Worm (Caenorhabditis elegans) whole organism, dauer: ENCODE data around the gene clec-241.

Source experiments
- unc-62 ChIP-seq: sonication (generic microtip); optimal IDR thresholded peaks from 2 replicates; lab custom pipeline; 2017; ENCODE audit warnings: missing biosample characterization, missing genetic modification reagents, missing genetic modification characterization

clec-241 gene

ce11 chrV:17005189-17005588 lies 7.9 kb downstream of the clec-241 start, which contains the start of gene srh-131:
srh-131 (plus strand) TSS chrV:17005489.
- TF ChIP-seq unc-62, result no peak

ce11 chrV:17001167-17001566 lies 12.0 kb downstream of the clec-241 start, which contains the start of gene sri-9:
sri-9 (plus strand) TSS chrV:17001467.
- TF ChIP-seq unc-62, result no peak

ce11 chrV:17000635-17001034 lies 12.5 kb downstream of the clec-241 start:
- no peak for TF ChIP-seq unc-62

ce11 chrV:17000204-17000603 lies 12.9 kb downstream of the clec-241 start, which contains the start of gene str-217:
str-217 (minus strand) TSS chrV:17000304.
- TF ChIP-seq unc-62, result no peak

ce11 chrV:16992383-16992782 lies 20.7 kb downstream of the clec-241 start:
- no peak for TF ChIP-seq unc-62

- TF ChIP-seq unc-62, result no peak
These were observed 21.4 kb downstream of the clec-241 start, which contains the start of gene srz-95 for ce11 chrV:16991734-16992133. srz-95 (plus strand) TSS chrV:16992034.

- TF ChIP-seq unc-62, result no peak
These were observed 24.5 kb downstream of the clec-241 start, which contains the start of gene Y102A5C.27 for ce11 chrV:16988614-16989013. Y102A5C.27 (minus strand) TSS chrV:16988714.

ce11 chrV:16987783-16988182 lies 25.3 kb downstream of the clec-241 start:
- no peak for TF ChIP-seq unc-62

ce11 chrV:16987035-16987434 lies 26.1 kb downstream of the clec-241 start, which contains the start of gene Y102A5C.40:
Y102A5C.40 (minus strand) TSS chrV:16987135.
- no peak for TF ChIP-seq unc-62

- no peak for TF ChIP-seq unc-62
These were observed 32.8 kb downstream of the clec-241 start, which contains the start of gene srz-54 for ce11 chrV:16980368-16980767. srz-54 (plus strand) TSS chrV:16980668.

ce11 chrV:16974919-16975318 lies 38.2 kb downstream of the clec-241 start, which contains the start of gene srx-54:
srx-54 (plus strand) TSS chrV:16975219.
- no peak for TF ChIP-seq unc-62

ce11 chrV:16973338-16973737 lies 39.8 kb downstream of the clec-241 start:
- no peak for TF ChIP-seq unc-62

ce11 chrV:16972134-16972533 lies 41.0 kb downstream of the clec-241 start, which contains the start of gene srh-119:
srh-119 (plus strand) TSS chrV:16972434.
- no peak for TF ChIP-seq unc-62

ce11 chrV:16966636-16967035 lies 46.5 kb downstream of the clec-241 start, which contains the start of gene fbxa-90:
fbxa-90 (plus strand) TSS chrV:16966814.
- no peak for TF ChIP-seq unc-62

- TF ChIP-seq unc-62, result no peak
These were observed 47.5 kb downstream of the clec-241 start, which contains the start of gene efl-1 for ce11 chrV:16965655-16966054. efl-1 (minus strand) TSS chrV:16965675.
